Fruit fly (Drosophila melanogaster) whole organism, embryonic: ENCODE data around the gene CG10068.
A peak's percentile ranks its signal among the peaks of the same experiment; 100 is the strongest.

ENCODE experiments used
- Abd-B ChIP-seq: fragments of 200-800 bp; sonication (Bioruptor generic); optimal IDR thresholded peaks from 2 replicates; lab custom pipeline; 2018; ENCODE audit warnings: missing biosample characterization, mild to moderate bottlenecking, missing genetic modification characterization, moderate library complexity
- Bgb ChIP-seq: fragments of 200-800 bp; sonication (Bioruptor generic); IDR thresholded peaks from 2 replicates; pipeline ENCODE4 v1.3.6; 2022; ENCODE audit warnings: missing biosample characterization, missing genetic modification characterization; ENCODE audit not compliant: partially characterized antibody
- CG11398 ChIP-seq: fragments of 200-800 bp; sonication (Bioruptor generic); optimal IDR thresholded peaks from 2 replicates; lab custom pipeline; 2016; ENCODE audit warnings: missing biosample characterization, missing genetic modification characterization
- CG13123 ChIP-seq: fragments of 200-800 bp; sonication (Bioruptor generic); optimal IDR thresholded peaks from 2 replicates; lab custom pipeline; 2016; ENCODE audit warnings: missing biosample characterization, missing genetic modification characterization
- CG15011 ChIP-seq: fragments of 200-800 bp; sonication (Bioruptor generic); optimal IDR thresholded peaks from 3 replicates; lab custom pipeline; 2018; ENCODE audit warnings: missing biosample characterization, mild to moderate bottlenecking, missing genetic modification characterization
- CG17186 ChIP-seq: fragments of 200-800 bp; sonication (Bioruptor generic); optimal IDR thresholded peaks from 3 replicates; lab custom pipeline; 2017; ENCODE audit warnings: missing biosample characterization, missing genetic modification reagents, missing genetic modification characterization
- CG18262 ChIP-seq: fragments of 200-800 bp; optimal IDR thresholded peaks from 3 replicates; lab custom pipeline; 2019; ENCODE audit warnings: missing biosample characterization, mild to moderate bottlenecking, missing genetic modification characterization, moderate library complexity
- CG31441 ChIP-seq: fragments of 200-800 bp; sonication (Bioruptor generic); IDR thresholded peaks from 2 replicates; pipeline ENCODE4 v1.3.6; 2022; ENCODE audit warnings: missing biosample characterization, missing genetic modification characterization
- CG33213 ChIP-seq: fragments of 200-800 bp; sonication (Bioruptor generic); optimal IDR thresholded peaks from 3 replicates; lab custom pipeline; 2016; ENCODE audit warnings: missing biosample characterization, missing genetic modification characterization
- CG33557 ChIP-seq: fragments of 200-800 bp; sonication (Bioruptor generic); optimal IDR thresholded peaks from 2 replicates; lab custom pipeline; 2019; ENCODE audit warnings: missing biosample characterization, mild to moderate bottlenecking, missing genetic modification characterization, moderate library complexity
- CG3838 ChIP-seq: fragments of 200-800 bp; sonication (Bioruptor generic); optimal IDR thresholded peaks from 3 replicates; lab custom pipeline; 2016; ENCODE audit warnings: missing biosample characterization, missing genetic modification characterization
- CG4854 ChIP-seq: fragments of 200-800 bp; sonication (Bioruptor generic); optimal IDR thresholded peaks from 2 replicates; lab custom pipeline; 2016; ENCODE audit warnings: missing biosample characterization, missing genetic modification characterization, inconsistent platforms
- CG6791 ChIP-seq: fragments of 200-800 bp; sonication (Bioruptor generic); IDR thresholded peaks from 3 replicates; pipeline ENCODE4 v1.3.6; 2022; ENCODE audit warnings: missing biosample characterization, missing genetic modification characterization; ENCODE audit not compliant: partially characterized antibody
- CG7786 ChIP-seq: fragments of 200-800 bp; sonication (Bioruptor generic); optimal IDR thresholded peaks from 2 replicates; lab custom pipeline; 2016; ENCODE audit warnings: missing biosample characterization, missing genetic modification characterization
- CG7963 ChIP-seq: fragments of 200-800 bp; sonication (Bioruptor generic); IDR thresholded peaks from 3 replicates; pipeline ENCODE4 v1.3.6; 2022; ENCODE audit warnings: missing biosample characterization, missing genetic modification characterization; ENCODE audit not compliant: partially characterized antibody
- CTCF ChIP-seq: fragments of 200-800 bp; sonication (Bioruptor generic); optimal IDR thresholded peaks from 2 replicates; lab custom pipeline; 2017; ENCODE audit warnings: missing biosample characterization, mild to moderate bottlenecking, missing genetic modification characterization, moderate library complexity
- Dbx ChIP-seq: fragments of 200-800 bp; sonication (Bioruptor generic); IDR thresholded peaks from 3 replicates; pipeline ENCODE4 v1.3.6; 2022; ENCODE audit warnings: missing biosample characterization, missing genetic modification characterization
- Dfd ChIP-seq, 2 experiments: fragments of >200 bp; optimal IDR thresholded peaks; 2 replicates each; lab custom pipeline; 2017; ENCODE audit warnings: missing biosample characterization in 2 of 2, missing genetic modification characterization in 2 of 2
- E2f1 ChIP-seq: fragments of 200-800 bp; sonication (Bioruptor generic); IDR thresholded peaks from 2 replicates; pipeline ENCODE4 v1.3.6; 2022; ENCODE audit warnings: missing biosample characterization, missing genetic modification characterization
- E2f2 ChIP-seq: fragments of 200-800 bp; sonication (Bioruptor generic); IDR thresholded peaks from 2 replicates; pipeline ENCODE4 v1.3.6; 2022; ENCODE audit warnings: missing biosample characterization, missing genetic modification characterization
- Elba2 ChIP-seq: fragments of 200-800 bp; sonication (Bioruptor generic); optimal IDR thresholded peaks from 3 replicates; lab custom pipeline; 2016; ENCODE audit warnings: missing biosample characterization, missing genetic modification characterization
- Fer2 ChIP-seq: fragments of 200-800 bp; sonication (Bioruptor generic); optimal IDR thresholded peaks from 2 replicates; lab custom pipeline; 2018; ENCODE audit warnings: missing biosample characterization, mild to moderate bottlenecking, missing genetic modification characterization, moderate library complexity
- Gug ChIP-seq: fragments of 200-800 bp; sonication (Bioruptor generic); IDR thresholded peaks from 4 replicates; pipeline ENCODE4 v1.3.6; 2022; ENCODE audit warnings: missing biosample characterization, missing genetic modification characterization
- H2.0 ChIP-seq: fragments of 200-800 bp; sonication (Bioruptor generic); IDR thresholded peaks from 2 replicates; pipeline ENCODE4 v1.3.6; 2022; ENCODE audit warnings: missing biosample characterization, missing genetic modification characterization
- Hand ChIP-seq: fragments of 200-800 bp; sonication (Bioruptor generic); optimal IDR thresholded peaks from 2 replicates; lab custom pipeline; 2017; ENCODE audit warnings: mild to moderate bottlenecking, missing biosample characterization, missing genetic modification reagents, missing genetic modification characterization
- Hr78 ChIP-seq, 2 experiments: fragments of 200-800 bp in 1 of 2; fragments of >200 bp in 1 of 2; sonication (Bioruptor generic) in 1 of 2; optimal IDR thresholded peaks; 2 replicates each; lab custom pipeline; 2017 to 2019; ENCODE audit warnings: missing biosample characterization in 2 of 2, missing genetic modification characterization in 2 of 2, mild to moderate bottlenecking in 1 of 2, moderate library complexity in 1 of 2
- NC2β ChIP-seq: fragments of 200-800 bp; sonication (Bioruptor generic); optimal IDR thresholded peaks from 2 replicates; lab custom pipeline; 2016; ENCODE audit warnings: missing biosample characterization, missing genetic modification characterization
- Opbp ChIP-seq: fragments of 200-800 bp; sonication (Bioruptor generic); IDR thresholded peaks from 3 replicates; pipeline ENCODE4 v1.3.6; 2022; ENCODE audit warnings: missing biosample characterization, missing genetic modification characterization; ENCODE audit not compliant: partially characterized antibody
- Sox102F ChIP-seq: fragments of 200-800 bp; sonication (Bioruptor generic); optimal IDR thresholded peaks from 2 replicates; lab custom pipeline; 2018; ENCODE audit warnings: missing biosample characterization, mild to moderate bottlenecking, missing genetic modification characterization, moderate library complexity
- Sry-δ ChIP-seq: fragments of 200-800 bp; sonication (Bioruptor generic); optimal IDR thresholded peaks from 2 replicates; lab custom pipeline; 2016; ENCODE audit warnings: missing biosample characterization, missing genetic modification characterization
- ato ChIP-seq: fragments of 200-800 bp; sonication (Bioruptor generic); IDR thresholded peaks from 2 replicates; pipeline ENCODE4 v1.3.6; 2022; ENCODE audit warnings: missing biosample characterization, missing genetic modification characterization; ENCODE audit not compliant: partially characterized antibody
- crp ChIP-seq, 2 experiments: fragments of 200-800 bp; sonication (Bioruptor generic); optimal IDR thresholded peaks; 2 replicates in 1 of 2; 3 replicates in 1 of 2; lab custom pipeline; 2017; ENCODE audit warnings: missing biosample characterization in 2 of 2, missing genetic modification characterization in 2 of 2, mild to moderate bottlenecking in 1 of 2, moderate library complexity in 1 of 2
- danr ChIP-seq: fragments of 200-800 bp; sonication (Bioruptor generic); IDR thresholded peaks from 2 replicates; pipeline ENCODE4 v1.3.6; 2022; ENCODE audit warnings: missing biosample characterization, missing genetic modification characterization
- disco-r ChIP-seq: fragments of 200-800 bp; sonication (Bioruptor generic); optimal IDR thresholded peaks from 2 replicates; lab custom pipeline; 2016; ENCODE audit warnings: missing biosample characterization, missing genetic modification characterization
- fd96Cb ChIP-seq: fragments of 200-800 bp; sonication (Bioruptor generic); optimal IDR thresholded peaks from 2 replicates; lab custom pipeline; 2018; ENCODE audit warnings: missing biosample characterization, mild to moderate bottlenecking, missing genetic modification characterization, moderate library complexity
- hkb ChIP-seq, 2 experiments: fragments of 200-800 bp in 1 of 2; fragments of >200 bp in 1 of 2; sonication (Bioruptor generic) in 1 of 2; IDR thresholded peaks in 1 of 2; optimal IDR thresholded peaks in 1 of 2; 2 replicates each; pipeline versions ENCODE4 v1.3.6 to Lab custom; 2017 to 2022; ENCODE audit warnings: missing biosample characterization in 1 of 2, missing genetic modification characterization in 1 of 2
- hth ChIP-seq: fragments of >200 bp; optimal IDR thresholded peaks from 2 replicates; lab custom pipeline; 2017; ENCODE audit warnings: inconsistent platforms
- lab ChIP-seq: fragments of 200-800 bp; sonication (Bioruptor generic); optimal IDR thresholded peaks from 3 replicates; lab custom pipeline; 2017; ENCODE audit warnings: missing biosample characterization, missing genetic modification characterization, mild to moderate bottlenecking, moderate library complexity, missing genetic modification reagents
- lola ChIP-seq, 3 experiments: fragments of >200 bp in 2 of 3; fragments of 200-800 bp in 1 of 3; sonication (Bioruptor generic) in 1 of 3; optimal IDR thresholded peaks; 2 replicates each; lab custom pipeline; 2017 to 2019; ENCODE audit warnings: missing biosample characterization in 3 of 3, missing genetic modification characterization in 3 of 3, mild to moderate bottlenecking in 1 of 3, moderate library complexity in 1 of 3
- nau ChIP-seq: fragments of 200-800 bp; sonication (Bioruptor generic); optimal IDR thresholded peaks from 3 replicates; lab custom pipeline; 2017; ENCODE audit warnings: missing biosample characterization, mild to moderate bottlenecking, missing genetic modification characterization, missing genetic modification reagents
- nerfin-1 ChIP-seq: fragments of 200-800 bp; sonication (Bioruptor generic); optimal IDR thresholded peaks from 3 replicates; lab custom pipeline; 2019; ENCODE audit warnings: missing biosample characterization, mild to moderate bottlenecking, missing genetic modification characterization, moderate library complexity
- pum ChIP-seq: fragments of 200-800 bp; sonication (Bioruptor generic); optimal IDR thresholded peaks from 2 replicates; lab custom pipeline; 2016; ENCODE audit warnings: missing biosample characterization, missing genetic modification characterization
- sim ChIP-seq: fragments of 200-800 bp; sonication (Bioruptor generic); IDR thresholded peaks from 2 replicates; pipeline ENCODE4 v1.3.6; 2022; ENCODE audit warnings: missing biosample characterization, missing genetic modification characterization
- sisA ChIP-seq: fragments of 200-800 bp; sonication (Bioruptor generic); IDR thresholded peaks from 2 replicates; pipeline ENCODE4 v1.3.6; 2022; ENCODE audit warnings: missing biosample characterization, missing genetic modification characterization
- tgo ChIP-seq: fragments of 200-800 bp; sonication (Bioruptor generic); IDR thresholded peaks from 3 replicates; pipeline ENCODE4 v1.3.6; 2022; ENCODE audit warnings: missing biosample characterization, missing genetic modification characterization
- twi ChIP-seq: fragments of 200-800 bp; optimal IDR thresholded peaks from 2 replicates; lab custom pipeline; 2019; ENCODE audit warnings: missing biosample characterization, mild to moderate bottlenecking, missing genetic modification characterization, moderate library complexity
- zen ChIP-seq: fragments of 200-800 bp; sonication (Bioruptor generic); optimal IDR thresholded peaks from 3 replicates; lab custom pipeline; 2018; ENCODE audit warnings: missing biosample characterization, mild to moderate bottlenecking, missing genetic modification characterization, moderate library complexity

Gene CG10068

DNA sequence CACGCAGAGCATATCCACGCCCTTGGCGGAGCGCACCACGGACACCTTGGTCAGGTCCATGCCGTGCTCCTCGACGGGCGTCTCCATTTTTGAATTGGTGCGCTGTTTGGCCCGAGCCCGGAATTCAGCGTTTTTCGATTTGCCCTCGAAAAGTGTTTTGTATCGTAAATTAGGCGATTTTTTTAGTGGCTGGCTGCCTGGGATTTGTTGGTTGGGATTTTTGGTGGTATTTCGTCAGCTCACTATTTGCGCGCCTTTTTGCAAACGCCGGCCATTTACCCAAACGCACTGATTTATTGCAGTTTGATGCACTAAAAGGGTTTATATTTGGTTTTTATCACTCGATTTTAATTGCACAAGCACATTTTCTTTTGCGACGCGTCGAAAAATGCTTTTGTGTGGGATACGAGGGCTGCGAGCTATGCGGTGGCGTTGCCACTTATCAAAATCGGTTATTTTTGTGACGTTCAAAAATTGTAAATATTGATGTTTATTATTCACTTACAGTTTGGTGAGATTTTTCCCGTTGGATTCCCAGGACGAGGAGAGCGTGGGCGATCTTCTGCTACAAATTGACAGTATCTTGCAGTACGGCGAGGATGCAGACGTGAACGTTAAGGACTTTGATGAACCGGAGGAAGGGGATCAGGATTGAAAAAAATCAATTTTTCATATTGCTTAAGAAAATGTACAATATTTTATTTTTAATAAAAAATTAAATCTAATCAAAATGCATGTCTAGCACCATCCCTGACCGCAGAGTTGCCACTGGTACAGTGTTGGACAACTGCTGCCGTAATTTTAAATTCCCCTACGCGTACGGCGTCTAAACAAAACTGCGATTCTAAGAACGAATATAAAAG lies 22.9 kb upstream of the CG10068 start, which contains the start of the genes gfzf and Sas-4 (continued):
- TF ChIP-seq CG6791 (GFP tag; lab: Robert Waterston, UW): no peak
- no peak for TF ChIP-seq CG7786 (GFP tag; lab: Kevin White, UChicago)
- TF ChIP-seq zen (tag; lab: Kevin White, UChicago): peak; percentile 39
- TF ChIP-seq tgo (GFP tag; lab: Robert Waterston, UW): peak; percentile 61
- peak; percentile 50 for TF ChIP-seq Sox102F (GFP tag; lab: Kevin White, UChicago)
- no peak for TF ChIP-seq ato (GFP tag; lab: Robert Waterston, UW)
- TF ChIP-seq NC2β (GFP tag; lab: Kevin White, UChicago): no peak
- TF ChIP-seq CG18262 (tag; lab: Kevin White, UChicago): peak; percentile 62
- TF ChIP-seq Abd-B (GFP tag; lab: Kevin White, UChicago): peak; percentile 59
- 0 out of 3 replicates have a peak, but pooled peaks have one; percentile 13 for TF ChIP-seq Opbp
- peak; percentile 59 for TF ChIP-seq H2.0
- TF ChIP-seq CG3838 (GFP tag; lab: Kevin White, UChicago): no peak
- no peak for TF ChIP-seq CG17186 (GFP tag; lab: Kevin White, UChicago)
- TF ChIP-seq CG33213 (GFP tag; lab: Kevin White, UChicago): peak; percentile 42
- peak; percentile 47; the same call in 2 of the 4 replicates for TF ChIP-seq Gug
- TF ChIP-seq E2f2 (GFP tag; lab: Robert Waterston, UW): peak; percentile 77
- no peak for TF ChIP-seq hkb (optimal IDR thresholded peaks at IDR 0.05; lab: Kevin White, UChicago)
- TF ChIP-seq hkb (GFP tag; IDR thresholded peaks at IDR 0.05; lab: Robert Waterston, UW): peak; percentile 48; the same call in 1 of the 2 replicates
- TF ChIP-seq CG4854 (GFP tag; lab: Kevin White, UChicago): no peak
- peak; percentile 73 for TF ChIP-seq sisA (GFP tag; lab: Robert Waterston, UW)
- no peak for TF ChIP-seq CG15011 (GFP tag; lab: Kevin White, UChicago)
- peak; percentile 30 for TF ChIP-seq fd96Cb (tag; lab: Kevin White, UChicago)
- TF ChIP-seq Hand (GFP tag; lab: Kevin White, UChicago): no peak
- TF ChIP-seq lola (GFP tag; optimal IDR thresholded peaks at IDR 0.05; lab: Kevin White, UChicago): peak in 1 of 3 experiments; percentile 49
- no peak for TF ChIP-seq Dfd (GFP tag; optimal IDR thresholded peaks at IDR 0.05; lab: Kevin White, UChicago)
- TF ChIP-seq E2f1 (GFP tag; lab: Robert Waterston, UW): no peak; the same call in 1 of the 2 replicates
- TF ChIP-seq Elba2 (GFP tag; lab: Kevin White, UChicago): no peak
- peak; percentile 29 for TF ChIP-seq CG13123 (GFP tag; lab: Kevin White, UChicago)
- TF ChIP-seq disco-r: no peak
- peak; percentile 54; the same call in 2 of the 3 replicates for TF ChIP-seq Dbx
- peak; percentile 57 for TF ChIP-seq CG31441 (GFP tag; lab: Robert Waterston, UW)
- no peak for TF ChIP-seq CG7963 (GFP tag; lab: Robert Waterston, UW)
- TF ChIP-seq Bgb (GFP tag; lab: Robert Waterston, UW): no peak
- peak; percentile 2 for TF ChIP-seq CTCF (GFP tag; lab: Kevin White, UChicago)
- TF ChIP-seq pum (GFP tag; lab: Kevin White, UChicago): peak; percentile 27
- TF ChIP-seq lab (GFP tag; lab: Kevin White, UChicago): peak; percentile 41
- TF ChIP-seq CG33557 (GFP tag; lab: Kevin White, UChicago): peak; percentile 38
- TF ChIP-seq danr (GFP tag; lab: Robert Waterston, UW): no peak
- peak; percentile 27 for TF ChIP-seq twi
- peak in 1 of 2 experiments; percentile 37 for TF ChIP-seq crp (GFP tag; optimal IDR thresholded peaks at IDR 0.05; lab: Kevin White, UChicago)
- no peak for TF ChIP-seq Hr78 (GFP tag; optimal IDR thresholded peaks at IDR 0.05; lab: Kevin White, UChicago)
- TF ChIP-seq hth (lab: Kevin White, UChicago): no peak
- TF ChIP-seq Fer2 (tag; lab: Kevin White, UChicago): peak; percentile 8
- TF ChIP-seq nerfin-1 (tag; lab: Kevin White, UChicago): peak; percentile 82
- no peak for TF ChIP-seq sim (GFP tag; lab: Robert Waterston, UW)
- TF ChIP-seq Sry-δ: peak; percentile 23
- TF ChIP-seq nau (GFP tag; lab: Kevin White, UChicago): no peak
- TF ChIP-seq CG11398: no peak
